Fruit fly (Drosophila melanogaster) whole organism, prepupa: ENCODE measurements around the gene CG32548.

ENCODE experiments used
- Blimp-1 ChIP-seq: fragments of 200-800 bp; sonication (Bioruptor generic); optimal IDR thresholded peaks from 3 replicates; lab custom pipeline; 2017; ENCODE audit warnings: missing biosample characterization, missing genetic modification characterization, mild to moderate bottlenecking, moderate library complexity, missing genetic modification reagents
- CG11762 ChIP-seq: fragments of 200-800 bp; sonication (Bioruptor generic); optimal IDR thresholded peaks from 3 replicates; lab custom pipeline; 2016; ENCODE audit warnings: missing biosample characterization, missing genetic modification characterization; ENCODE audit not compliant: insufficient read depth
- CG32006 ChIP-seq: fragments of 200-800 bp; sonication (Bioruptor generic); optimal IDR thresholded peaks from 3 replicates; lab custom pipeline; 2017; ENCODE audit warnings: missing biosample characterization, mild to moderate bottlenecking, missing genetic modification characterization
- CG34406 ChIP-seq: fragments of 200-800 bp; sonication (Bioruptor generic); optimal IDR thresholded peaks from 3 replicates; lab custom pipeline; 2016; ENCODE audit warnings: missing biosample characterization, missing genetic modification characterization
- CG3919 ChIP-seq: fragments of 200-800 bp; sonication (Bioruptor generic); optimal IDR thresholded peaks from 3 replicates; lab custom pipeline; 2016; ENCODE audit warnings: missing biosample characterization, missing genetic modification characterization
- CG9139 ChIP-seq: fragments of 200-800 bp; sonication (Bioruptor generic); optimal IDR thresholded peaks from 3 replicates; lab custom pipeline; 2017; ENCODE audit warnings: missing biosample characterization, mild to moderate bottlenecking, missing genetic modification characterization
- Eip78C ChIP-seq: fragments of 200-800 bp; sonication (Bioruptor generic); peaks from one replicate; lab custom pipeline; 2016; ENCODE audit warnings: missing biosample characterization, missing genetic modification characterization
- Hr4 ChIP-seq: fragments of 200-800 bp; sonication (Bioruptor generic); optimal IDR thresholded peaks from 3 replicates; lab custom pipeline; 2016; ENCODE audit warnings: missing biosample characterization, missing genetic modification characterization
- salr ChIP-seq, 2 experiments: fragments of 200-800 bp; sonication (Bioruptor generic); optimal IDR thresholded peaks; 3 replicates each; lab custom pipeline; 2016 to 2018; ENCODE audit warnings: missing biosample characterization in 2 of 2, missing genetic modification characterization in 2 of 2, mild to moderate bottlenecking in 1 of 2
- svp ChIP-seq: fragments of 200-800 bp; sonication (Bioruptor generic); peaks from one replicate; lab custom pipeline; 2016; ENCODE audit warnings: missing biosample characterization, missing genetic modification characterization

dm6 chrX:18422112-18422511, 18.3 kb downstream of the CG32548 start, which contains the start of gene CG42323:
- TF ChIP-seq Eip78C (no peak), CG34406 (no peak), CG9139 (no peak), Blimp-1 (GFP tag; lab: Kevin White, UChicago) (no peak), Hr4 (GFP tag; lab: Kevin White, UChicago) (no peak), svp (GFP tag; lab: Kevin White, UChicago) (no peak), salr (GFP tag; optimal IDR thresholded peaks at IDR 0.05; lab: Kevin White, UChicago) (no peak), CG3919 (no peak), CG11762 (GFP tag; lab: Kevin White, UChicago) (no peak), CG32006 (GFP tag; lab: Kevin White, UChicago) (no peak)
